Fruit fly (Drosophila melanogaster): Measurements from ENCODE around the gene CG32633.

dm6 chrX:13602071-13602858 lies 40.8 kb downstream of the CG32633 start, which contains the start of gene up:
- no peak for TF ChIP-seq fru (GFP tag; optimal IDR thresholded peaks at IDR 0.05)
- no peak for TF ChIP-seq sage (GFP tag; optimal IDR thresholded peaks at IDR 0.05)
- TF ChIP-seq dmrt93B (GFP tag; optimal IDR thresholded peaks at IDR 0.05) = no peak
- no peak for TF ChIP-seq Jra (GFP tag; optimal IDR thresholded peaks at IDR 0.05)
- no peak for TF ChIP-seq Rel (GFP tag; optimal IDR thresholded peaks at IDR 0.05)
- no peak for TF ChIP-seq Rel (tag; optimal IDR thresholded peaks at IDR 0.05)
- TF ChIP-seq Vsx2 (GFP tag; optimal IDR thresholded peaks at IDR 0.05; ENCODE audit: partially characterized antibody) = no peak
- TF ChIP-seq lola (GFP tag; optimal IDR thresholded peaks at IDR 0.05) = no peak
- no peak for TF ChIP-seq brk (GFP tag; optimal IDR thresholded peaks at IDR 0.05)
- TF ChIP-seq Dfd (GFP tag; optimal IDR thresholded peaks at IDR 0.05) = no peak
- TF ChIP-seq Hr78 (GFP tag; optimal IDR thresholded peaks at IDR 0.05) = no peak
- TF ChIP-seq psq (GFP tag; optimal IDR thresholded peaks at IDR 0.05) = no peak
- no peak for TF ChIP-seq usp (GFP tag; optimal IDR thresholded peaks at IDR 0.05)
- no peak for TF ChIP-seq Sp1 (GFP tag; optimal IDR thresholded peaks at IDR 0.05)
- TF ChIP-seq dl (GFP tag; optimal IDR thresholded peaks at IDR 0.05; ENCODE audit: insufficient read depth in 1 of 2, partially characterized antibody in 2 of 2) = no peak

All from whole organism, wandering third instar larva.